Worm (Caenorhabditis elegans): ENCODE data around the gene tor-2.

DNA sequence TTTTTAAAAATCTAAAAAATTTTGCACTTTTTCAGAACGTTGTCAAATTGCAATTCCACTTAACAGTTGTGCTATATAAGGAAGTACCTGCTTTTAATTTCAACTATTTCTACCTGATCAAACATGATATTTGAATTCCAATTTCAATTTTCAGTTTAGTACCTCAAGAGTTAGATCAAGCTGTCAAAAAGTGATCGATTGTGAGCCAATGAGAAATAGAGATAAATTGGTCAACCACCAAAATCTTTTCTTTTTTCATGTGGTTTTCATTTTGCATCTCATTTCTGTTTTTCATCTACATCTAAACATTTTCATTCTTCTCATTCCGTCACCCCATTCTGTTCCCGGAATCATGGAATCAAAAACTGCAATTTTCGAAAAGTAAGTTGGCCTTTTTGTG is 4.8 kb upstream of the tor-2 start, which contains the start of gene egl-23:
- TF ChIP-seq snpc-4 (tag; optimal IDR thresholded peaks at IDR 0.05) (no peak), lin-13 (tag; optimal IDR thresholded peaks at IDR 0.05) (no peak), ces-1 (GFP tag; optimal IDR thresholded peaks at IDR 0.05) (no peak), mab-5 (tag; optimal IDR thresholded peaks at IDR 0.05) (no peak), mls-2 (tag; optimal IDR thresholded peaks at IDR 0.05) (no peak), ham-2 (GFP tag; optimal IDR thresholded peaks at IDR 0.05) (no peak), ztf-11 (tag; optimal IDR thresholded peaks at IDR 0.05) (no peak), blmp-1 (tag; optimal IDR thresholded peaks at IDR 0.05) (no peak), unc-62 (GFP tag; optimal IDR thresholded peaks at IDR 0.05) (no peak)

All from whole organism, mixed stage, embryonic.